Worm (Caenorhabditis elegans): ENCODE results near the gene sgca-1.

ce11 chrX:6778014-6778413 is 11.3 kb downstream of the sgca-1 start, which contains the start of gene irk-1:
- no peak for TF ChIP-seq lin-15B (tag; optimal IDR thresholded peaks at IDR 0.05)
- no peak for TF ChIP-seq mep-1 (tag; optimal IDR thresholded peaks at IDR 0.05)
- TF ChIP-seq lsy-2 (tag; optimal IDR thresholded peaks at IDR 0.05) = no peak
- no peak for TF ChIP-seq nhr-6 (tag; optimal IDR thresholded peaks at IDR 0.05)
- no peak for TF ChIP-seq lin-39 (tag; optimal IDR thresholded peaks at IDR 0.05)
- TF ChIP-seq hmg-1.1 (GFP tag; IDR thresholded peaks at IDR 0.05) = no peak
- no peak for TF ChIP-seq dmd-6 (GFP tag; IDR thresholded peaks at IDR 0.05)
- no peak for TF ChIP-seq R02D3.7 (tag; optimal IDR thresholded peaks at IDR 0.05)
- TF ChIP-seq ztf-11 (tag; optimal IDR thresholded peaks at IDR 0.05) = no peak
- no peak for TF ChIP-seq ceh-82 (tag; optimal IDR thresholded peaks at IDR 0.05)
